Fruit fly (Drosophila melanogaster): Measurements from ENCODE around the gene ppk7.

The ppk7 gene

dm6 chr2L:6356686-6357362 is 2.7 kb upstream of the ppk7 start:
- TF ChIP-seq CG14655 (GFP tag; optimal IDR thresholded peaks at IDR 0.05) = peak; percentile 48
- peak; percentile 13 for TF ChIP-seq CG8159 (tag; optimal IDR thresholded peaks at IDR 0.05)
- no peak for TF ChIP-seq Ets98B (GFP tag; IDR thresholded peaks at IDR 0.05)
- peak; percentile 56; the same call in 1 of the 3 replicates for TF ChIP-seq CG4496 (GFP tag; IDR thresholded peaks at IDR 0.05)
- TF ChIP-seq CG13204 (GFP tag; optimal IDR thresholded peaks at IDR 0.05) = no peak
- no peak for TF ChIP-seq Pif1A (GFP tag; optimal IDR thresholded peaks at IDR 0.05)
- no peak for TF ChIP-seq CG34367 (tag; optimal IDR thresholded peaks at IDR 0.05)
- no peak for TF ChIP-seq rn (GFP tag; IDR thresholded peaks at IDR 0.05)
- no peak for TF ChIP-seq CG15710 (tag; optimal IDR thresholded peaks at IDR 0.05)
- TF ChIP-seq Snoo (tag; optimal IDR thresholded peaks at IDR 0.05) = no peak

dm6 chr2L:6356134-6356533 is 2.0 kb upstream of the ppk7 start:
- TF ChIP-seq CG8159 (tag; optimal IDR thresholded peaks at IDR 0.05) = no peak
- no peak for TF ChIP-seq Pif1A (GFP tag; optimal IDR thresholded peaks at IDR 0.05)
- no peak for TF ChIP-seq CG15710 (tag; optimal IDR thresholded peaks at IDR 0.05)
- TF ChIP-seq CG9948 (tag; optimal IDR thresholded peaks at IDR 0.05) = no peak
- no peak for TF ChIP-seq EcR (GFP tag; optimal IDR thresholded peaks at IDR 0.05)
- no peak for TF ChIP-seq Snoo (tag; optimal IDR thresholded peaks at IDR 0.05)
- no peak for TF ChIP-seq CG4496 (GFP tag; IDR thresholded peaks at IDR 0.05)
- no peak for TF ChIP-seq rn (GFP tag; IDR thresholded peaks at IDR 0.05)
- no peak for TF ChIP-seq D1 (tag; optimal IDR thresholded peaks at IDR 0.05)
- TF ChIP-seq gl (tag; optimal IDR thresholded peaks at IDR 0.05) = no peak
- TF ChIP-seq CG8301 (tag; optimal IDR thresholded peaks at IDR 0.05) = no peak
- TF ChIP-seq Pif1B (GFP tag; optimal IDR thresholded peaks at IDR 0.05) = no peak
- no peak for TF ChIP-seq CG17806 (tag; optimal IDR thresholded peaks at IDR 0.05)
- TF ChIP-seq CG34367 (tag; optimal IDR thresholded peaks at IDR 0.05) = no peak
- TF ChIP-seq CG13204 (GFP tag; optimal IDR thresholded peaks at IDR 0.05) = no peak
- TF ChIP-seq CG32121 (GFP tag; IDR thresholded peaks at IDR 0.05) = no peak

DNA sequence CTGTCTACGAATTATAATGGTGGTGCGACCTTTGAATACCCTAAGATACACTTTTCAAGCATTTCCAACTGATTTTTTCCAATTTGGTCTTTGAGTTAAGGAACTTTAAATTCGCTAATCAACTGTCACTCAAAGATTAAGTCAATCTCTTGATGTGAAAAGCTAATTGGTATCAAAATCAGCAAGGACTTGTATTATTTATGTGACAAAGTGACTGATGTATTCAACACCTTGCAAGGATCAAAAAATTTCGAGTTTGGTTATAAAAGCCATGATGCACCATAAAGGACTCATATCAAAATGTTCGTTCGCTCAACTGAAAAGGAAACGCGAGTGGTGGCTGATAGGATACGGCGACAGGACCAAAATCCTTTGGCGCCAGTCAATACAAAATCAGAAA is 525 bp upstream of the ppk7 start, which contains the start of gene ppk14:
Gene ppk14 (plus strand): TSS at position 301 of the 400 bp plus-strand sequence.
- TF ChIP-seq Pif1A (GFP tag; optimal IDR thresholded peaks at IDR 0.05) (no peak), CG13204 (GFP tag; optimal IDR thresholded peaks at IDR 0.05) (no peak), CG14655 (GFP tag; optimal IDR thresholded peaks at IDR 0.05) (no peak), CG17806 (tag; optimal IDR thresholded peaks at IDR 0.05) (no peak), Snoo (tag; optimal IDR thresholded peaks at IDR 0.05) (no peak)

DNA sequence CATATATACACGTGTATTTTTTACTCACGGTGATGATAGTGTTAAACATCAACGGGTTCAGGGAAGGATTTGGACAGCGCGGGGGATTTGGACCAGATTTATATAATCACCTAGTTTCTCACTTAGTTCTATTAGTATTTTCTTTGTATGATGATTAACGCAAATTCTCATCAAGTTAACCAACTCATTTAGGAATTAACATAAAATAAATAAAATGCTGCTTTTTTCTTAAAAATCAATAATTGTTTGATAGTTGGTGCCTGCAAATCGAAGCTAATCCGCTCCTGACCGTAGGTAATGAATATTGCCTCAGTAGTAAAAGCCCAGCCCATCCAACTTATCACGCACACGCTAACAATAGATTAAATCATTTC is 2.3 kb downstream of the ppk7 start:
- no peak for TF ChIP-seq Pif1A (GFP tag; optimal IDR thresholded peaks at IDR 0.05)
- TF ChIP-seq CG8159 (tag; optimal IDR thresholded peaks at IDR 0.05) = peak; percentile 38
- no peak for TF ChIP-seq CG12605 (GFP tag; IDR thresholded peaks at IDR 0.05)
- no peak for TF ChIP-seq CG32121 (GFP tag; IDR thresholded peaks at IDR 0.05)
- no peak for TF ChIP-seq CG10348 (GFP tag; IDR thresholded peaks at IDR 0.05)
- peak; percentile 24; the same call in 1 of the 2 replicates for TF ChIP-seq Ets98B (GFP tag; IDR thresholded peaks at IDR 0.05)
- TF ChIP-seq EcR (GFP tag; optimal IDR thresholded peaks at IDR 0.05) = no peak
- TF ChIP-seq fd96Ca (GFP tag; IDR thresholded peaks at IDR 0.05) = 0 out of 3 replicates have a peak, but pooled peaks have one; percentile 36
- no peak for TF ChIP-seq CG9948 (tag; optimal IDR thresholded peaks at IDR 0.05)
- no peak for TF ChIP-seq CG13204 (GFP tag; optimal IDR thresholded peaks at IDR 0.05)
- no peak for TF ChIP-seq gl (tag; optimal IDR thresholded peaks at IDR 0.05)
- TF ChIP-seq CG34367 (tag; optimal IDR thresholded peaks at IDR 0.05) = no peak
- no peak for TF ChIP-seq D1 (tag; optimal IDR thresholded peaks at IDR 0.05)
- TF ChIP-seq Snoo (tag; optimal IDR thresholded peaks at IDR 0.05) = no peak
- peak; percentile 14 for TF ChIP-seq CG15710 (tag; optimal IDR thresholded peaks at IDR 0.05)
- TF ChIP-seq CG17806 (tag; optimal IDR thresholded peaks at IDR 0.05) = no peak
- no peak for TF ChIP-seq Pif1B (GFP tag; optimal IDR thresholded peaks at IDR 0.05)
- no peak for TF ChIP-seq rn (GFP tag; IDR thresholded peaks at IDR 0.05)
- TF ChIP-seq CG14655 (GFP tag; optimal IDR thresholded peaks at IDR 0.05) = no peak
- TF ChIP-seq CG8301 (tag; optimal IDR thresholded peaks at IDR 0.05) = no peak
- TF ChIP-seq CG4496 (GFP tag; IDR thresholded peaks at IDR 0.05) = no peak; the same call in 2 of the 3 replicates

DNA sequence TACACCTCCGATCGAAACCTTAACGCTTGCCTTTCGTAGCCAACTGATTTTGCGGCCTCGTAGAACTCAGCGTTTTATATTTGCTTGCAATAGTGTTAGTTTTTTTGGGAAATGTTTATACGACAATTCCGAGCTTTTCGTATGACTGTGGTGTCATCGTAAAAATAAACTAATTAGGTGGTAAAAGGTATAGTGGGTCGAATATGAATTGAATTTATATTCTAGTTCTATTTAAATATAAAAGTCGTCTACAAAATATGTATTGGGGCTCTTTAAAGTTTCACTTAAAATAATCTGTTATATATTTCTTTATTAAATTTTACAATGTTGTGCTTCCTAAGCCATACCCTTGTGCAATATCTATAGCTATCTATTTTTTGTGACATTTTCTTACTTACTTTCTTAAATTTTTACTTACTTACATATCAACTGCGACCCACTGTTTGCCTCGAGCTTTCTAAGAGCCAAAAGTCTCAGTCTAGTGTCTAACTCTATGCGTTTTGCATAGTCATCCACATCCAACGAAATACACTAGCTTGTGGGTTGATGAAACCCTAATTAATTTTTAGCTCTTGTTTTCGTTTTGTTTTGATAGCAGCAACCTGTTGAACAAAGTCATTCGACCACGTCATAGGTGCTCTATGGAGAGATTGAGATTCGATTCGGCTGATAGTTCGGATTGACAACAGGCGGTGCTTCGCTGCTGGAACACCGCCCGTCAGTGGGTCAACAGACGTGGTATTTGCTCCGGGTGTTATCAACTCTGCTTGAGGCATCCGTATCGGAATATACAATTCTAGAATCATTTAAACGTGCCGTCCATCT is 2.9 kb downstream of the ppk7 start, which contains the start of gene CG9498:
Gene CG9498 (minus strand): TSS at position 51 of the 825 bp plus-strand sequence.
- TF ChIP-seq D1 (tag; optimal IDR thresholded peaks at IDR 0.05) = no peak
- no peak for TF ChIP-seq Pif1A (GFP tag; optimal IDR thresholded peaks at IDR 0.05)
- no peak for TF ChIP-seq CG4496 (GFP tag; IDR thresholded peaks at IDR 0.05)
- no peak for TF ChIP-seq CG32121 (GFP tag; IDR thresholded peaks at IDR 0.05)
- no peak for TF ChIP-seq CG9948 (tag; optimal IDR thresholded peaks at IDR 0.05)
- no peak for TF ChIP-seq CG10348 (GFP tag; IDR thresholded peaks at IDR 0.05)
- no peak for TF ChIP-seq rn (GFP tag; IDR thresholded peaks at IDR 0.05)
- no peak for TF ChIP-seq Ets98B (GFP tag; IDR thresholded peaks at IDR 0.05)
- no peak for TF ChIP-seq fd96Ca (GFP tag; IDR thresholded peaks at IDR 0.05)
- TF ChIP-seq Snoo (tag; optimal IDR thresholded peaks at IDR 0.05) = no peak
- TF ChIP-seq CG8301 (tag; optimal IDR thresholded peaks at IDR 0.05) = no peak
- TF ChIP-seq CG15710 (tag; optimal IDR thresholded peaks at IDR 0.05) = no peak
- TF ChIP-seq CG13204 (GFP tag; optimal IDR thresholded peaks at IDR 0.05) = no peak
- TF ChIP-seq CG17806 (tag; optimal IDR thresholded peaks at IDR 0.05) = no peak
- TF ChIP-seq EcR (GFP tag; optimal IDR thresholded peaks at IDR 0.05) = no peak
- TF ChIP-seq CG34367 (tag; optimal IDR thresholded peaks at IDR 0.05) = no peak
- TF ChIP-seq Pif1B (GFP tag; optimal IDR thresholded peaks at IDR 0.05) = no peak

All from whole organism, pupa.